Fruit fly (Drosophila melanogaster): ENCODE measurements around the gene CG45263.

CG45263 gene

DNA sequence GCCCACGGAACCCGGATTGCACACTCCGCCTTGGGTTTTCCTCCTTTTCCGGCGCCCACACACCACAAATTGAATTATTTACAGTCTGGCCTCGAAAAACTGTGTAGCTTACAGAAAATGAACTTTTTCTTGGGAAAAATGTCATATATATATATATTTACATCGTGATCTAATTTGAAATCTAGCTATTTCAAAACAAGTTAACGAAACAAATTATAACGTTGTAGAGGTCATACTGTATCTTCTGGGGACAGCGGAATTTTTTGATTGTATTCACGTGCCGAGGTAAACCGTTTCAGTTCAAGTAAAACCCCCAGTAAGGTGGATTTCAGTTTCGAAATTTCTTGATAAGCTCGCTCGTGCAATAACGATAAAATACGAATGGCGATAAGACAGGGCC is 123.0 kb downstream of the CG45263 start (continued):
- TF ChIP-seq ci (GFP tag; IDR thresholded peaks at IDR 0.05) (peak; percentile 81), Sox102F (GFP tag; optimal IDR thresholded peaks at IDR 0.05) (peak; percentile 78), MESR4 (GFP tag; optimal IDR thresholded peaks at IDR 0.05) (no peak), NK7.1 (GFP tag; optimal IDR thresholded peaks at IDR 0.05) (no peak), CG11456 (GFP tag; IDR thresholded peaks at IDR 0.05) (0 out of 3 replicates have a peak, but pooled peaks have one; percentile 56), D19B (GFP tag; optimal IDR thresholded peaks at IDR 0.05) (no peak), CG12155 (GFP tag; optimal IDR thresholded peaks at IDR 0.05) (peak; percentile 50), CG17359 (tag; optimal IDR thresholded peaks at IDR 0.05) (peak; percentile 76), Hand (GFP tag; optimal IDR thresholded peaks at IDR 0.05) (no peak), Jarid2 (GFP tag; optimal IDR thresholded peaks at IDR 0.05) (no peak), CG14014 (GFP tag; IDR thresholded peaks at IDR 0.05) (peak; percentile 59; the same call in 1 of the 2 replicates)

DNA sequence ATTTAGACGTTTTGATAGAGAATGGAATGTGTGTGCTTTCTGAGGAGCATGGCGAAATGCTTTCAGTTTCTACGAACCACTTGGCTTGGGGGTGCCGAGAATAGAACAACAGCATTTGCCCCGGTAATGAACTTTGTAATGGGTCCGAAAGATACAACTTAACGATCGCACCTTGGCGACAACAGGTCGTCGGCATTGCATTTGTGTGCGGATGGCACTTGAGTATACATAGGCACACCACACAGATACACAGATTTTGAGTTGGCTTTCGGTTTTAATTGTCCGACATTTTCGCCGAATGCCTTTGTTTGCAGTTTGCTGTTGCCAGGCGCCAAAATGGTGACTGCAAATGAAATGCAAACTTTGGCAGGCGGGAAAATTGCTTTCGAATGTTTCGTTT is 123.4 kb downstream of the CG45263 start:
- no peak for TF ChIP-seq sim (GFP tag; IDR thresholded peaks at IDR 0.05)
- TF ChIP-seq mirr (GFP tag; optimal IDR thresholded peaks at IDR 0.05), result no peak
- peak; percentile 52; the same call in 1 of the 4 replicates for TF ChIP-seq chinmo (GFP tag; IDR thresholded peaks at IDR 0.05; ENCODE audit: partially characterized antibody)
- TF ChIP-seq repo (GFP tag; optimal IDR thresholded peaks at IDR 0.05), result no peak
- no peak for TF ChIP-seq cato (GFP tag; optimal IDR thresholded peaks at IDR 0.05; ENCODE audit: borderline replicate concordance)
- no peak for TF ChIP-seq CG18619 (GFP tag; optimal IDR thresholded peaks at IDR 0.05)
- TF ChIP-seq gt (GFP tag; IDR thresholded peaks at IDR 0.05), result no peak
- 0 out of 2 replicates have a peak, but pooled peaks have one; percentile 10 for TF ChIP-seq chm (GFP tag; IDR thresholded peaks at IDR 0.05)
- TF ChIP-seq CG2199 (GFP tag; IDR thresholded peaks at IDR 0.05), result 0 out of 3 replicates have a peak, but pooled peaks have one; percentile 6
- no peak for TF ChIP-seq gem (tag; optimal IDR thresholded peaks at IDR 0.05)
- TF ChIP-seq CG7987 (GFP tag; optimal IDR thresholded peaks at IDR 0.05), result no peak
- no peak for TF ChIP-seq amos (GFP tag; IDR thresholded peaks at IDR 0.05; ENCODE audit: partially characterized antibody)
- no peak for TF ChIP-seq CG1792 (GFP tag; optimal IDR thresholded peaks at IDR 0.05)
- TF ChIP-seq CG7372 (GFP tag; IDR thresholded peaks at IDR 0.05), result no peak
- no peak for TF ChIP-seq Sin3A (optimal IDR thresholded peaks at IDR 0.05)
- TF ChIP-seq CG8089 (GFP tag; optimal IDR thresholded peaks at IDR 0.05), result no peak
- no peak for TF ChIP-seq Dip3 (GFP tag; optimal IDR thresholded peaks at IDR 0.05)
- TF ChIP-seq ind (GFP tag; optimal IDR thresholded peaks at IDR 0.05), result no peak
- TF ChIP-seq cg (GFP tag; optimal IDR thresholded peaks at IDR 0.05), result peak; percentile 3
- no peak for TF ChIP-seq CG8290 (GFP tag; optimal IDR thresholded peaks at IDR 0.05)
- TF ChIP-seq CG8290 (tag; optimal IDR thresholded peaks at IDR 0.05), result peak in 1 of 2 experiments; percentile 34
- peak; percentile 22 for TF ChIP-seq CG34376 (GFP tag; optimal IDR thresholded peaks at IDR 0.05)
- no peak for TF ChIP-seq CG7928 (GFP tag; optimal IDR thresholded peaks at IDR 0.05)
- peak in 1 of 2 experiments; percentile 31 for TF ChIP-seq Hr78 (GFP tag; optimal IDR thresholded peaks at IDR 0.05)
- no peak for TF ChIP-seq CG15269 (tag; optimal IDR thresholded peaks at IDR 0.05)
- TF ChIP-seq CG7786 (GFP tag; optimal IDR thresholded peaks at IDR 0.05), result no peak
- TF ChIP-seq ham (GFP tag; IDR thresholded peaks at IDR 0.05), result no peak
- no peak for TF ChIP-seq scrt (GFP tag; optimal IDR thresholded peaks at IDR 0.05)
- TF ChIP-seq Dp (GFP tag; optimal IDR thresholded peaks at IDR 0.05), result no peak
- no peak for TF ChIP-seq CG15011 (GFP tag; optimal IDR thresholded peaks at IDR 0.05)
- TF ChIP-seq CG17829 (tag; optimal IDR thresholded peaks at IDR 0.05), result no peak
- TF ChIP-seq onecut (GFP tag; IDR thresholded peaks at IDR 0.05), result no peak
- no peak for TF ChIP-seq CG13894 (tag; optimal IDR thresholded peaks at IDR 0.05)
- TF ChIP-seq CG4360 (GFP tag; IDR thresholded peaks at IDR 0.05), result no peak
- TF ChIP-seq fd64A (GFP tag; optimal IDR thresholded peaks at IDR 0.05), result no peak
- TF ChIP-seq eyg (GFP tag; optimal IDR thresholded peaks at IDR 0.05), result no peak
- no peak for TF ChIP-seq CG3163 (GFP tag; optimal IDR thresholded peaks at IDR 0.05)
- no peak for TF ChIP-seq Hsf (GFP tag; optimal IDR thresholded peaks at IDR 0.05)
- no peak for TF ChIP-seq CG30431 (GFP tag; optimal IDR thresholded peaks at IDR 0.05)

Measured in whole organism, embryonic.